Fruit fly (Drosophila melanogaster) whole organism, embryonic: ENCODE results near the gene CG31161.

Experiments
- Bdp1 ChIP-seq: fragments of 200-800 bp; sonication (Bioruptor generic); optimal IDR thresholded peaks from 3 replicates; lab custom pipeline; 2016; ENCODE audit warnings: missing biosample characterization, missing genetic modification characterization
- CG6813 ChIP-seq: fragments of 200-800 bp; sonication (Bioruptor generic); optimal IDR thresholded peaks from 2 replicates; lab custom pipeline; 2017; ENCODE audit warnings: missing biosample characterization, missing genetic modification characterization, mild to moderate bottlenecking, moderate library complexity, missing genetic modification reagents
- CG7928 ChIP-seq: fragments of 200-800 bp; sonication (Bioruptor generic); optimal IDR thresholded peaks from 2 replicates; lab custom pipeline; 2017; ENCODE audit warnings: missing biosample characterization, mild to moderate bottlenecking, missing genetic modification characterization
- bab2 ChIP-seq: fragments of 200-800 bp; sonication (Bioruptor generic); optimal IDR thresholded peaks from 2 replicates; lab custom pipeline; 2016; ENCODE audit warnings: missing biosample characterization, missing genetic modification characterization
- bsh ChIP-seq, 2 experiments: fragments of 200-800 bp; sonication (Bioruptor generic); optimal IDR thresholded peaks; 2 replicates each; lab custom pipeline; 2017 to 2018; ENCODE audit warnings: mild to moderate bottlenecking in 2 of 2, missing biosample characterization in 2 of 2, missing genetic modification characterization in 2 of 2, moderate library complexity in 1 of 2
- gsb-n ChIP-seq: fragments of 200-800 bp; sonication (Bioruptor generic); optimal IDR thresholded peaks from 3 replicates; lab custom pipeline; 2018; ENCODE audit warnings: missing biosample characterization, mild to moderate bottlenecking, missing genetic modification characterization
- lilli ChIP-seq: fragments of 200-800 bp; sonication (Bioruptor generic); optimal IDR thresholded peaks from 3 replicates; lab custom pipeline; 2016; ENCODE audit warnings: missing biosample characterization, missing genetic modification characterization
- sqz ChIP-seq: fragments of 200-800 bp; sonication (Bioruptor generic); optimal IDR thresholded peaks from 3 replicates; lab custom pipeline; 2018; ENCODE audit warnings: missing biosample characterization, mild to moderate bottlenecking, missing genetic modification characterization

dm6 chr3R:22618280-22618679, 2.0 kb downstream of the CG31161 start, which contains the start of gene mRpL45:
- TF ChIP-seq bsh (GFP tag; optimal IDR thresholded peaks at IDR 0.05; lab: Kevin White, UChicago) (no peak), bab2 (no peak), sqz (GFP tag; lab: Kevin White, UChicago) (no peak), Bdp1 (GFP tag; lab: Kevin White, UChicago) (no peak), CG7928 (GFP tag; lab: Kevin White, UChicago) (no peak), gsb-n (tag; lab: Kevin White, UChicago) (no peak), lilli (GFP tag; lab: Kevin White, UChicago) (no peak), CG6813 (GFP tag; lab: Kevin White, UChicago) (no peak)
